Worm (Caenorhabditis elegans) whole organism, L1 larva: ENCODE results near the gene Y37A1B.7.

ENCODE experiments used
- C16A3.4 ChIP-seq: fragments of 150-350 bp; optimal IDR thresholded peaks from 2 replicates; lab custom pipeline; 2014; ENCODE audit warnings: missing biosample characterization, missing genetic modification characterization
- F16B12.6 ChIP-seq: fragments of 150-350 bp; optimal IDR thresholded peaks from 2 replicates; lab custom pipeline; 2014; ENCODE audit warnings: missing biosample characterization, missing genetic modification characterization
- Y116A8C.19 ChIP-seq: sonication (generic microtip); optimal IDR thresholded peaks from 2 replicates; lab custom pipeline; 2016; ENCODE audit warnings: missing compliant biosample characterization, missing genetic modification characterization, borderline replicate concordance
- aha-1 ChIP-seq: fragments of 150-350 bp; optimal IDR thresholded peaks from 2 replicates; lab custom pipeline; 2014; ENCODE audit warnings: missing biosample characterization, missing genetic modification characterization
- alr-1 ChIP-seq: fragments of 200-800 bp; sonication (Bioruptor generic); optimal IDR thresholded peaks from 2 replicates; lab custom pipeline; 2018; ENCODE audit warnings: borderline replicate concordance, mild to moderate bottlenecking, missing genetic modification characterization, missing compliant biosample characterization
- aly-2 ChIP-seq: fragments of 150-350 bp; optimal IDR thresholded peaks from 2 replicates; lab custom pipeline; 2014; ENCODE audit warnings: missing biosample characterization, missing genetic modification characterization
- ceh-82 ChIP-seq, 3 experiments: fragments of 150-350 bp in 1 of 3; sonication (generic microtip) in 2 of 3; optimal IDR thresholded peaks; 2 replicates each; lab custom pipeline; 2014 to 2017; ENCODE audit warnings: missing biosample characterization in 3 of 3, missing genetic modification characterization in 3 of 3
- ceh-88 ChIP-seq: fragments of 200-800 bp; sonication (Bioruptor generic); IDR thresholded peaks from 2 replicates; pipeline ENCODE4 v1.3.6; 2022; ENCODE audit warnings: missing genetic modification characterization, missing compliant biosample characterization
- ceh-90 ChIP-seq: sonication (generic microtip); optimal IDR thresholded peaks from 2 replicates; lab custom pipeline; 2016; ENCODE audit warnings: missing genetic modification characterization, missing compliant biosample characterization
- ces-1 ChIP-seq: fragments of 150-350 bp; optimal IDR thresholded peaks from 2 replicates; lab custom pipeline; 2014; ENCODE audit warnings: missing biosample characterization, missing genetic modification reagents, missing genetic modification characterization
- dpl-1 ChIP-seq, 3 experiments: fragments of 150-350 bp in 2 of 3; sonication (generic microtip) in 1 of 3; optimal IDR thresholded peaks; 2 replicates each; lab custom pipeline; 2014 to 2017; ENCODE audit warnings: missing biosample characterization in 3 of 3, missing genetic modification characterization in 3 of 3, missing genetic modification reagents in 3 of 3
- efl-1 ChIP-seq, 4 experiments: fragments of 150-350 bp; optimal IDR thresholded peaks in 3 of 4; peaks in 1 of 4; 1 replicate in 1 of 4; 2 replicates in 3 of 4; lab custom pipeline; 2014; ENCODE audit warnings: missing biosample characterization in 2 of 4, missing genetic modification characterization in 2 of 4, missing genetic modification reagents in 2 of 4
- efl-3 ChIP-seq: fragments of 200-800 bp; sonication (Bioruptor generic); optimal IDR thresholded peaks from 2 replicates; lab custom pipeline; 2018; ENCODE audit warnings: mild to moderate bottlenecking, missing genetic modification characterization, missing compliant biosample characterization
- egl-13 ChIP-seq: sonication (generic microtip); optimal IDR thresholded peaks from 2 replicates; lab custom pipeline; 2016; ENCODE audit warnings: missing genotype, missing genetic modification reagents, missing genetic modification characterization, missing compliant biosample characterization
- egl-27 ChIP-seq, 2 experiments: fragments of 150-350 bp in 1 of 2; sonication (generic microtip); optimal IDR thresholded peaks; 3 replicates each; lab custom pipeline; 2017 to 2018; ENCODE audit warnings: missing biosample characterization in 2 of 2, missing genetic modification characterization in 2 of 2, missing genetic modification reagents in 2 of 2
- elt-2 ChIP-seq: sonication (generic microtip); optimal IDR thresholded peaks from 2 replicates; lab custom pipeline; 2016; ENCODE audit warnings: missing genetic modification characterization, mild to moderate bottlenecking, inconsistent platforms, missing compliant biosample characterization, missing genetic modification reagents
- elt-3 ChIP-seq, 6 experiments: fragments of 150-350 bp in 1 of 6; sonication (generic microtip); optimal IDR thresholded peaks; 2 replicates each; lab custom pipeline; 2017 to 2018; ENCODE audit warnings: missing biosample characterization in 6 of 6, missing genetic modification characterization in 6 of 6, inconsistent platforms in 1 of 6
- fkh-4 ChIP-seq: sonication (generic microtip); optimal IDR thresholded peaks from 2 replicates; lab custom pipeline; 2016; ENCODE audit warnings: missing compliant biosample characterization, missing genetic modification characterization, borderline replicate concordance
- fos-1 ChIP-seq: fragments of 150-350 bp; optimal IDR thresholded peaks from 2 replicates; lab custom pipeline; 2014; ENCODE audit warnings: missing biosample characterization, missing genetic modification characterization
- hpl-2 ChIP-seq: fragments of 150-350 bp; optimal IDR thresholded peaks from 2 replicates; lab custom pipeline; 2014; ENCODE audit warnings: missing biosample characterization, missing genetic modification reagents, missing genetic modification characterization
- jun-1 ChIP-seq: fragments of 150-350 bp; optimal IDR thresholded peaks from 2 replicates; lab custom pipeline; 2014; ENCODE audit warnings: missing biosample characterization, missing genetic modification reagents, missing genetic modification characterization
- lin-13 ChIP-seq: fragments of 150-350 bp; optimal IDR thresholded peaks from 2 replicates; lab custom pipeline; 2014; ENCODE audit warnings: missing biosample characterization, missing genetic modification reagents, missing genetic modification characterization
- lin-14 ChIP-seq: fragments of 200-800 bp; sonication (Bioruptor generic); optimal IDR thresholded peaks from 2 replicates; lab custom pipeline; 2018; ENCODE audit warnings: mild to moderate bottlenecking, missing genetic modification characterization, moderate library complexity, missing compliant biosample characterization
- lin-15B ChIP-seq: fragments of 150-350 bp; sonication (generic microtip); optimal IDR thresholded peaks from 3 replicates; lab custom pipeline; 2014; ENCODE audit warnings: missing biosample characterization, missing genetic modification characterization
- lin-35 ChIP-seq, 2 experiments: fragments of 150-350 bp; optimal IDR thresholded peaks; 2 replicates each; lab custom pipeline; 2014; ENCODE audit warnings: missing biosample characterization in 2 of 2, missing genetic modification characterization in 2 of 2, missing genetic modification reagents in 2 of 2
- lin-39 ChIP-seq: fragments of 150-350 bp; optimal IDR thresholded peaks from 2 replicates; lab custom pipeline; 2014; ENCODE audit warnings: missing biosample characterization, missing genetic modification reagents, missing genetic modification characterization
- lir-3 ChIP-seq: sonication (generic microtip); optimal IDR thresholded peaks from 2 replicates; lab custom pipeline; 2016; ENCODE audit warnings: mild to moderate bottlenecking, missing genetic modification characterization, moderate library complexity, missing compliant biosample characterization; ENCODE audit not compliant: poor library complexity
- lsy-2 ChIP-seq, 2 experiments: fragments of 150-350 bp; optimal IDR thresholded peaks; 2 replicates each; lab custom pipeline; 2014; ENCODE audit warnings: missing biosample characterization in 2 of 2, missing genetic modification characterization in 2 of 2
- mab-9 ChIP-seq: fragments of 200-800 bp; sonication (Bioruptor generic); IDR thresholded peaks from 2 replicates; pipeline ENCODE4 v1.3.6; 2022; ENCODE audit warnings: missing genetic modification reagents, missing genetic modification characterization, missing compliant biosample characterization
- mdl-1 ChIP-seq, 2 experiments: fragments of 150-350 bp; optimal IDR thresholded peaks; 2 replicates each; lab custom pipeline; 2014 to 2017; ENCODE audit warnings: missing biosample characterization in 2 of 2, missing genetic modification characterization in 2 of 2, inconsistent platforms in 1 of 2
- mef-2 ChIP-seq: fragments of 150-350 bp; optimal IDR thresholded peaks from 2 replicates; lab custom pipeline; 2014; ENCODE audit warnings: missing biosample characterization, missing genetic modification characterization
- nhr-12 ChIP-seq: sonication (generic microtip); optimal IDR thresholded peaks from 2 replicates; lab custom pipeline; 2017; ENCODE audit warnings: missing biosample characterization, missing genetic modification characterization
- nhr-28 ChIP-seq: fragments of 150-350 bp; optimal IDR thresholded peaks from 2 replicates; lab custom pipeline; 2014; ENCODE audit warnings: missing biosample characterization, missing genetic modification characterization
- nhr-76 ChIP-seq: sonication (generic microtip); optimal IDR thresholded peaks from 2 replicates; lab custom pipeline; 2017; ENCODE audit warnings: missing biosample characterization, missing genetic modification characterization
- nhr-85 ChIP-seq: sonication (generic microtip); peaks from one replicate; lab custom pipeline; 2016; ENCODE audit warnings: missing genetic modification characterization, inconsistent platforms, missing compliant biosample characterization
- nhr-90 ChIP-seq: sonication (generic microtip); optimal IDR thresholded peaks from 2 replicates; lab custom pipeline; 2016; ENCODE audit warnings: mild to moderate bottlenecking, missing genetic modification characterization, missing compliant biosample characterization; ENCODE audit not compliant: poor library complexity
- pag-3 ChIP-seq: sonication (generic microtip); optimal IDR thresholded peaks from 2 replicates; lab custom pipeline; 2017; ENCODE audit warnings: missing genetic modification characterization, mild to moderate bottlenecking, missing compliant biosample characterization, antibody characterized with exemption, borderline replicate concordance; ENCODE audit not compliant: insufficient read depth
- pax-3 ChIP-seq: fragments of 200-800 bp; sonication (Bioruptor generic); optimal IDR thresholded peaks from 2 replicates; lab custom pipeline; 2018; ENCODE audit warnings: mild to moderate bottlenecking, missing genetic modification characterization, moderate library complexity, missing compliant biosample characterization
- rnt-1 ChIP-seq: sonication (generic microtip); optimal IDR thresholded peaks from 2 replicates; lab custom pipeline; 2016; ENCODE audit warnings: mild to moderate bottlenecking, missing genetic modification characterization, moderate library complexity, missing compliant biosample characterization
- skn-1 ChIP-seq: fragments of 150-350 bp; optimal IDR thresholded peaks from 2 replicates; lab custom pipeline; 2014; ENCODE audit warnings: missing biosample characterization, missing genetic modification characterization
- swsn-7 ChIP-seq: sonication (generic microtip); optimal IDR thresholded peaks from 2 replicates; lab custom pipeline; 2016; ENCODE audit warnings: missing genetic modification characterization, missing compliant biosample characterization
- tlp-1 ChIP-seq: fragments of 150-350 bp; optimal IDR thresholded peaks from 2 replicates; lab custom pipeline; 2014; ENCODE audit warnings: missing biosample characterization, missing genetic modification characterization
- unc-130 ChIP-seq: fragments of 150-350 bp; optimal IDR thresholded peaks from 2 replicates; lab custom pipeline; 2017; ENCODE audit warnings: missing biosample characterization, missing genetic modification characterization, inconsistent platforms
- unc-86 ChIP-seq: sonication (generic microtip); optimal IDR thresholded peaks from 2 replicates; lab custom pipeline; 2016; ENCODE audit warnings: missing genetic modification characterization, missing compliant biosample characterization
- unc-98 ChIP-seq: fragments of 200-800 bp; sonication (Bioruptor generic); IDR thresholded peaks from 2 replicates; pipeline ENCODE4 v1.3.6; 2022; ENCODE audit warnings: missing genetic modification characterization, missing compliant biosample characterization
- ztf-11 ChIP-seq, 2 experiments: sonication (generic microtip); optimal IDR thresholded peaks; 2 replicates each; lab custom pipeline; 2016 to 2017; ENCODE audit warnings: missing genetic modification characterization in 2 of 2, missing biosample characterization in 1 of 2, missing compliant biosample characterization in 1 of 2
- ztf-4 ChIP-seq: fragments of 150-350 bp; optimal IDR thresholded peaks from 2 replicates; lab custom pipeline; 2014; ENCODE audit warnings: missing biosample characterization, missing genetic modification characterization

Y37A1B.7 gene

ce11 chrIV:14070992-14071289 is 27.4 kb upstream of the Y37A1B.7 start (continued):
- TF ChIP-seq pax-3 (tag; lab: Kevin White, UChicago): peak; percentile 82
- TF ChIP-seq F16B12.6 (tag; lab: Kevin White, UChicago): peak; percentile 51
- no peak for TF ChIP-seq ces-1 (GFP tag; lab: Kevin White, UChicago)
- peak; percentile 63 for TF ChIP-seq aly-2
- no peak for TF ChIP-seq Y116A8C.19 (tag; lab: Kevin White, UChicago)
- TF ChIP-seq egl-13 (tag; lab: Kevin White, UChicago): peak; percentile 40
- peak; percentile 86 for TF ChIP-seq unc-86
- TF ChIP-seq lin-14 (GFP tag; lab: Kevin White, UChicago): peak; percentile 91
- TF ChIP-seq ceh-82 (tag; optimal IDR thresholded peaks at IDR 0.05; lab: Kevin White, UChicago): peak; percentile 86 to 95 (median 90)
- peak; percentile 85 for TF ChIP-seq fos-1 (tag; lab: Kevin White, UChicago)
- peak in 1 of 2 experiments; percentile 45 for TF ChIP-seq ztf-11 (tag; optimal IDR thresholded peaks at IDR 0.05; lab: Kevin White, UChicago)
- TF ChIP-seq mab-9 (GFP tag; lab: Robert Waterston, UW): no peak
- no peak for TF ChIP-seq ceh-90 (tag; lab: Kevin White, UChicago)
- TF ChIP-seq dpl-1 (GFP tag; optimal IDR thresholded peaks at IDR 0.05; lab: Kevin White, UChicago): peak; percentile 81 to 85 (median 82)
- TF ChIP-seq egl-27 (tag; optimal IDR thresholded peaks at IDR 0.05; lab: Kevin White, UChicago): peak in 1 of 2 experiments; percentile 42
- TF ChIP-seq elt-3 (tag; optimal IDR thresholded peaks at IDR 0.05; lab: Kevin White, UChicago): peak in 2 of 6 experiments; percentile 49 to 68
- TF ChIP-seq mef-2 (tag; lab: Kevin White, UChicago): peak; percentile 5
- peak; percentile 87 to 92 for TF ChIP-seq lin-35 (GFP tag; optimal IDR thresholded peaks at IDR 0.05; lab: Kevin White, UChicago)
- peak; percentile 93 for TF ChIP-seq nhr-85
- TF ChIP-seq lin-13 (GFP tag; lab: Kevin White, UChicago): peak; percentile 95
- TF ChIP-seq pag-3 (tag; lab: Kevin White, UChicago): no peak
- TF ChIP-seq ceh-88 (GFP tag; lab: Robert Waterston, UW): no peak; the same call in 1 of the 2 replicates
- no peak for TF ChIP-seq nhr-76
- TF ChIP-seq skn-1 (tag; lab: Kevin White, UChicago): peak; percentile 59
- TF ChIP-seq tlp-1 (tag; lab: Kevin White, UChicago): no peak
- no peak for TF ChIP-seq hpl-2
- TF ChIP-seq nhr-28: no peak
- TF ChIP-seq efl-3 (GFP tag; lab: Kevin White, UChicago): no peak
- TF ChIP-seq nhr-90: peak; percentile 79
- peak; percentile 65 for TF ChIP-seq unc-130 (tag; lab: Kevin White, UChicago)
- TF ChIP-seq mdl-1 (tag; optimal IDR thresholded peaks at IDR 0.05; lab: Kevin White, UChicago): peak in 1 of 2 experiments; percentile 80
- peak; percentile 87 for TF ChIP-seq swsn-7 (tag; lab: Kevin White, UChicago)
- peak; percentile 92 for TF ChIP-seq lin-15B
- TF ChIP-seq aha-1 (tag; lab: Kevin White, UChicago): no peak
- peak; percentile 80 for TF ChIP-seq jun-1 (tag; lab: Kevin White, UChicago)
- no peak for TF ChIP-seq alr-1 (tag; lab: Kevin White, UChicago)
- no peak for TF ChIP-seq lir-3
- TF ChIP-seq efl-1 (optimal IDR thresholded peaks at IDR 0.05; lab: Kevin White, UChicago): peak; percentile 90 to 97
- TF ChIP-seq efl-1 (GFP tag; optimal IDR thresholded peaks at IDR 0.05 in 1 of 2; lab: Kevin White, UChicago): peak; percentile 80 to 97
- TF ChIP-seq ztf-4: peak; percentile 54

DNA sequence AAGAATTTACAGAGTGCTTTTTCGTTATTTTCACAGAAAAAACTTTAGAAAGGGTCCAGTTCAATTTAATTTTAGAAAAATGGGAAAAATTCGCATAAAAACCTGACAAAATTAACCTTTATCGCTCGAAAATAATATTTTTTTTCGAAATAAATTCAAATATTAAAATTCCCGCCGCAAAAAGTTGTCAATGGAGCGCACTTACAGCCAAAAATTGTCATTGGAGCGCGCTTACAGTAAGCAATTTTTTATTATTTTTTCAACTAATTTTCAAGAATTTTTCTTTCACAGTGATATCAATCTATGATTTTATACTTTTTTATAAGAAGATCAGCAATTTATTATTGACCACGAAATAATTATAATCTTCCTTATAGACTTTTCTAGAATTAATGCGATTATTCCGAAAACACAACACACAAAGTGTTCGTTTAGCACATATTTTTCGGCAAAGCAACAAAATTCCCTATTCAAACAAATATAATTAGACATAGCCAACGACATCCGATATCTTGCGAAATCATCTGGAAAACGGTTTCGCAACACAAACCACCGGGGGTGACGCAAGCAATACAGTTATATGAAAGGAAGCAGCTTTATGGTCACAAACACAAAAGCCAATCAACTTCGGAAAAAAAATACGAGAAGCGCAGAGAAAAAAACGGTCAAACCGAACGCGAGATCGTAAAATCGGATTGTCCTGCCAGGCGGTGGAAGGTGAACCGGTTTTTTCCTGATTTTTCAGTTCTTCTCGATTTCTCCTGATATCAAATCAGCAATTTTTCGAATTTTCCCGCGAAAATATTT is 26.8 kb upstream of the Y37A1B.7 start:
- TF ChIP-seq nhr-12 (tag; lab: Kevin White, UChicago) (no peak), C16A3.4 (tag; lab: Kevin White, UChicago) (no peak), ceh-90 (tag; lab: Kevin White, UChicago) (no peak), ces-1 (GFP tag; lab: Kevin White, UChicago) (no peak), hpl-2 (no peak), efl-1 (optimal IDR thresholded peaks at IDR 0.05; lab: Kevin White, UChicago) (peak; percentile 78 to 86), efl-1 (GFP tag; optimal IDR thresholded peaks at IDR 0.05 in 1 of 2; lab: Kevin White, UChicago) (peak; percentile 83 to 96), nhr-85 (no peak), tlp-1 (tag; lab: Kevin White, UChicago) (no peak), unc-98 (no peak), ztf-11 (tag; optimal IDR thresholded peaks at IDR 0.05; lab: Kevin White, UChicago) (no peak), lin-14 (GFP tag; lab: Kevin White, UChicago) (no peak), rnt-1 (tag; lab: Kevin White, UChicago) (no peak), unc-130 (tag; lab: Kevin White, UChicago) (no peak), lsy-2 (tag; optimal IDR thresholded peaks at IDR 0.05; lab: Kevin White, UChicago) (peak; percentile 19 to 34), lin-39 (tag; lab: Kevin White, UChicago) (no peak), lin-15B (peak; percentile 29), lin-35 (GFP tag; optimal IDR thresholded peaks at IDR 0.05; lab: Kevin White, UChicago) (peak; percentile 47 to 67), elt-2 (no peak), nhr-90 (no peak), pax-3 (tag; lab: Kevin White, UChicago) (no peak), lin-13 (GFP tag; lab: Kevin White, UChicago) (peak; percentile 31), fkh-4 (tag; lab: Kevin White, UChicago) (no peak)
